Fruit fly (Drosophila melanogaster) whole organism, embryonic: ENCODE results near the gene Root.

Source experiments
- Adf1 ChIP-seq: fragments of 200-800 bp; sonication (Bioruptor generic); IDR thresholded peaks from 2 replicates; pipeline ENCODE4 v1.3.6; 2022; ENCODE audit warnings: missing biosample characterization, missing genetic modification characterization
- CG10147 ChIP-seq: fragments of 200-800 bp; sonication (Bioruptor generic); optimal IDR thresholded peaks from 2 replicates; lab custom pipeline; 2019; ENCODE audit warnings: missing biosample characterization, mild to moderate bottlenecking, missing genetic modification characterization, moderate library complexity
- CG1024 ChIP-seq: fragments of 200-800 bp; sonication (Bioruptor generic); IDR thresholded peaks from 2 replicates; pipeline ENCODE4 v1.3.6; 2022; ENCODE audit warnings: missing biosample characterization, missing genetic modification characterization
- CG11093 ChIP-seq: fragments of 200-800 bp; sonication (Bioruptor generic); IDR thresholded peaks from 3 replicates; pipeline ENCODE4 v1.3.6; 2022; ENCODE audit warnings: missing biosample characterization, missing genetic modification characterization
- CG11398 ChIP-seq: fragments of 200-800 bp; sonication (Bioruptor generic); optimal IDR thresholded peaks from 2 replicates; lab custom pipeline; 2016; ENCODE audit warnings: missing biosample characterization, missing genetic modification characterization
- CG13123 ChIP-seq: fragments of 200-800 bp; sonication (Bioruptor generic); optimal IDR thresholded peaks from 2 replicates; lab custom pipeline; 2016; ENCODE audit warnings: missing biosample characterization, missing genetic modification characterization
- CG13296 ChIP-seq: fragments of 200-800 bp; sonication (Bioruptor generic); optimal IDR thresholded peaks from 3 replicates; lab custom pipeline; 2018; ENCODE audit warnings: missing biosample characterization, mild to moderate bottlenecking, missing genetic modification characterization
- CG13894 ChIP-seq: fragments of 200-800 bp; sonication (Bioruptor generic); optimal IDR thresholded peaks from 3 replicates; lab custom pipeline; 2018; ENCODE audit warnings: missing biosample characterization, mild to moderate bottlenecking, missing genetic modification characterization, moderate library complexity
- CG15479 ChIP-seq: fragments of 200-800 bp; sonication (Bioruptor generic); optimal IDR thresholded peaks from 3 replicates; lab custom pipeline; 2019; ENCODE audit warnings: missing biosample characterization, mild to moderate bottlenecking, missing genetic modification characterization, moderate library complexity
- CG1647 ChIP-seq: fragments of 200-800 bp; sonication (Bioruptor generic); optimal IDR thresholded peaks from 3 replicates; lab custom pipeline; 2016; ENCODE audit warnings: missing biosample characterization, missing genetic modification characterization
- CG1792 ChIP-seq: fragments of 200-800 bp; sonication (Bioruptor generic); optimal IDR thresholded peaks from 2 replicates; lab custom pipeline; 2016; ENCODE audit warnings: missing biosample characterization, missing genetic modification characterization
- CG18011 ChIP-seq: fragments of 200-800 bp; sonication (Bioruptor generic); optimal IDR thresholded peaks from 2 replicates; lab custom pipeline; 2017; ENCODE audit warnings: missing biosample characterization, missing genetic modification characterization, mild to moderate bottlenecking, moderate library complexity, missing genotype
- CG31388 ChIP-seq: fragments of 200-800 bp; sonication (Bioruptor generic); optimal IDR thresholded peaks from 2 replicates; lab custom pipeline; 2016; ENCODE audit warnings: missing biosample characterization, missing genetic modification characterization
- CG32532 ChIP-seq: fragments of 200-800 bp; sonication (Bioruptor generic); IDR thresholded peaks from 2 replicates; pipeline ENCODE4 v1.3.6; 2022; ENCODE audit warnings: missing biosample characterization, missing genetic modification characterization
- CG33557 ChIP-seq: fragments of 200-800 bp; sonication (Bioruptor generic); optimal IDR thresholded peaks from 2 replicates; lab custom pipeline; 2019; ENCODE audit warnings: missing biosample characterization, mild to moderate bottlenecking, missing genetic modification characterization, moderate library complexity
- CG3838 ChIP-seq: fragments of 200-800 bp; sonication (Bioruptor generic); optimal IDR thresholded peaks from 3 replicates; lab custom pipeline; 2016; ENCODE audit warnings: missing biosample characterization, missing genetic modification characterization
- CG4328 ChIP-seq: fragments of 200-800 bp; sonication (Bioruptor generic); optimal IDR thresholded peaks from 3 replicates; lab custom pipeline; 2017; ENCODE audit warnings: missing biosample characterization, missing genetic modification reagents, missing genetic modification characterization
- CG4617 ChIP-seq: fragments of 200-800 bp; sonication (Bioruptor generic); optimal IDR thresholded peaks from 3 replicates; lab custom pipeline; 2016; ENCODE audit warnings: missing biosample characterization, missing genetic modification characterization, borderline replicate concordance
- CoRest ChIP-seq: fragments of 200-800 bp; sonication (Bioruptor generic); optimal IDR thresholded peaks from 3 replicates; lab custom pipeline; 2018; ENCODE audit warnings: missing biosample characterization, mild to moderate bottlenecking, missing genetic modification characterization, moderate library complexity
- Ets65A ChIP-seq: fragments of 200-800 bp; sonication (Bioruptor generic); peaks from one replicate; lab custom pipeline; 2016; ENCODE audit warnings: missing biosample characterization, missing genetic modification characterization
- H2.0 ChIP-seq: fragments of 200-800 bp; sonication (Bioruptor generic); IDR thresholded peaks from 2 replicates; pipeline ENCODE4 v1.3.6; 2022; ENCODE audit warnings: missing biosample characterization, missing genetic modification characterization
- HLH3B ChIP-seq: fragments of 200-800 bp; sonication (Bioruptor generic); IDR thresholded peaks from 2 replicates; pipeline ENCODE4 v1.3.6; 2022; ENCODE audit warnings: missing biosample characterization, missing genetic modification characterization
- HLH4C ChIP-seq: fragments of 200-800 bp; sonication (Bioruptor generic); IDR thresholded peaks from 3 replicates; pipeline ENCODE4 v1.3.6; 2022; ENCODE audit warnings: missing biosample characterization, missing genetic modification characterization; ENCODE audit not compliant: partially characterized antibody
- Hand ChIP-seq: fragments of 200-800 bp; sonication (Bioruptor generic); optimal IDR thresholded peaks from 2 replicates; lab custom pipeline; 2017; ENCODE audit warnings: mild to moderate bottlenecking, missing biosample characterization, missing genetic modification reagents, missing genetic modification characterization
- Hsf ChIP-seq: fragments of 200-800 bp; sonication (Bioruptor generic); optimal IDR thresholded peaks from 3 replicates; lab custom pipeline; 2016; ENCODE audit warnings: missing biosample characterization, missing genetic modification characterization
- Mad ChIP-seq: fragments of 200-800 bp; sonication (Bioruptor generic); optimal IDR thresholded peaks from 2 replicates; lab custom pipeline; 2016; ENCODE audit warnings: missing biosample characterization, missing genetic modification characterization
- Meics ChIP-seq: fragments of 200-800 bp; sonication (Bioruptor generic); optimal IDR thresholded peaks from 2 replicates; lab custom pipeline; 2017; ENCODE audit warnings: missing biosample characterization, mild to moderate bottlenecking, missing genetic modification characterization
- Side ChIP-seq: fragments of 200-800 bp; sonication (Bioruptor generic); optimal IDR thresholded peaks from 2 replicates; lab custom pipeline; 2016; ENCODE audit warnings: missing biosample characterization, missing genetic modification characterization
- Sry-β ChIP-seq: fragments of 200-800 bp; sonication (Bioruptor generic); optimal IDR thresholded peaks from 2 replicates; lab custom pipeline; 2018; ENCODE audit warnings: missing biosample characterization, mild to moderate bottlenecking, missing genetic modification characterization, moderate library complexity
- Stat92E ChIP-seq, 3 experiments: fragments of >200 bp in 2 of 3; fragments of 200-800 bp in 1 of 3; sonication (Bioruptor generic) in 1 of 3; optimal IDR thresholded peaks; 2 replicates each; lab custom pipeline; 2017 to 2019; ENCODE audit warnings: missing biosample characterization in 3 of 3, missing genetic modification characterization in 3 of 3, mild to moderate bottlenecking in 1 of 3, moderate library complexity in 1 of 3
- Usf ChIP-seq: fragments of 200-800 bp; sonication (Bioruptor generic); optimal IDR thresholded peaks from 2 replicates; lab custom pipeline; 2017; ENCODE audit warnings: missing genotype, missing biosample characterization, missing genetic modification characterization
- Xbp1 ChIP-seq: fragments of 200-800 bp; sonication (Bioruptor generic); optimal IDR thresholded peaks from 3 replicates; lab custom pipeline; 2016; ENCODE audit warnings: missing biosample characterization, mild to moderate bottlenecking, missing genetic modification characterization
- aop ChIP-seq: fragments of 200-800 bp; sonication (Bioruptor generic); IDR thresholded peaks from 2 replicates; pipeline ENCODE4 v1.3.6; 2022; ENCODE audit warnings: missing biosample characterization, missing genetic modification characterization
- az2 ChIP-seq: fragments of 200-800 bp; sonication (Bioruptor generic); optimal IDR thresholded peaks from 3 replicates; lab custom pipeline; 2016; ENCODE audit warnings: missing biosample characterization, missing genetic modification characterization
- bigmax ChIP-seq: fragments of 200-800 bp; sonication (Bioruptor generic); optimal IDR thresholded peaks from 2 replicates; lab custom pipeline; 2018; ENCODE audit warnings: missing biosample characterization, mild to moderate bottlenecking, missing genetic modification characterization
- cad ChIP-seq: fragments of >200 bp; optimal IDR thresholded peaks from 2 replicates; lab custom pipeline; 2017; ENCODE audit warnings: missing biosample characterization, missing genetic modification characterization
- eyg ChIP-seq: fragments of 200-800 bp; sonication (Bioruptor generic); optimal IDR thresholded peaks from 3 replicates; lab custom pipeline; 2016; ENCODE audit warnings: missing biosample characterization, missing genetic modification characterization
- gro ChIP-seq: fragments of 200-800 bp; sonication (Bioruptor generic); optimal IDR thresholded peaks from 2 replicates; lab custom pipeline; 2016; ENCODE audit warnings: missing biosample characterization, missing genetic modification characterization
- hbn ChIP-seq: fragments of 200-800 bp; sonication (Bioruptor generic); IDR thresholded peaks from 2 replicates; pipeline ENCODE4 v1.3.6; 2022; ENCODE audit warnings: missing biosample characterization, missing genetic modification characterization; ENCODE audit not compliant: partially characterized antibody
- ken ChIP-seq: fragments of 200-800 bp; sonication (Bioruptor generic); IDR thresholded peaks from 3 replicates; pipeline ENCODE4 v1.3.6; 2022; ENCODE audit warnings: missing biosample characterization, missing genetic modification characterization
- pb ChIP-seq: fragments of 200-800 bp; sonication (Bioruptor generic); optimal IDR thresholded peaks from 3 replicates; lab custom pipeline; 2016; ENCODE audit warnings: missing biosample characterization, missing genetic modification characterization
- pfk ChIP-seq: fragments of 200-800 bp; sonication (Bioruptor generic); optimal IDR thresholded peaks from 2 replicates; lab custom pipeline; 2018; ENCODE audit warnings: missing biosample characterization, mild to moderate bottlenecking, missing genetic modification characterization, moderate library complexity
- shn ChIP-seq: fragments of 200-800 bp; sonication (Bioruptor generic); optimal IDR thresholded peaks from 3 replicates; lab custom pipeline; 2016; ENCODE audit warnings: missing biosample characterization, missing genetic modification characterization
- slbo ChIP-seq: fragments of 200-800 bp; sonication (Bioruptor generic); IDR thresholded peaks from 2 replicates; pipeline ENCODE4 v1.3.6; 2022; ENCODE audit warnings: missing biosample characterization, missing genetic modification characterization
- sqz ChIP-seq: fragments of 200-800 bp; sonication (Bioruptor generic); optimal IDR thresholded peaks from 3 replicates; lab custom pipeline; 2018; ENCODE audit warnings: missing biosample characterization, mild to moderate bottlenecking, missing genetic modification characterization
- stwl ChIP-seq: fragments of 200-800 bp; sonication (Bioruptor generic); optimal IDR thresholded peaks from 3 replicates; lab custom pipeline; 2018; ENCODE audit warnings: missing biosample characterization, mild to moderate bottlenecking, missing genetic modification characterization, moderate library complexity
- tna ChIP-seq: fragments of 200-800 bp; sonication (Bioruptor generic); IDR thresholded peaks from 2 replicates; pipeline ENCODE4 v1.3.6; 2022; ENCODE audit warnings: missing biosample characterization, missing genetic modification characterization; ENCODE audit not compliant: partially characterized antibody
- unpg ChIP-seq: fragments of 200-800 bp; sonication (Bioruptor generic); optimal IDR thresholded peaks from 3 replicates; lab custom pipeline; 2018; ENCODE audit warnings: missing biosample characterization, mild to moderate bottlenecking, missing genetic modification characterization, moderate library complexity
- usp ChIP-seq: fragments of >200 bp; optimal IDR thresholded peaks from 2 replicates; lab custom pipeline; 2017; ENCODE audit warnings: missing biosample characterization, missing genetic modification characterization
- zen ChIP-seq: fragments of 200-800 bp; sonication (Bioruptor generic); optimal IDR thresholded peaks from 3 replicates; lab custom pipeline; 2018; ENCODE audit warnings: missing biosample characterization, mild to moderate bottlenecking, missing genetic modification characterization, moderate library complexity

Gene Root

dm6 chr3R:24161173-24161811 lies 48.2 kb downstream of the Root start, which contains the start of the genes Myo95E and TBC1d7 (continued):
- TF ChIP-seq CG13296 (GFP tag; lab: Kevin White, UChicago) (peak; percentile 81), az2 (GFP tag; lab: Kevin White, UChicago) (peak; percentile 87), Meics (GFP tag; lab: Kevin White, UChicago) (peak; percentile 88), unpg (GFP tag; lab: Kevin White, UChicago) (peak; percentile 89), ken (GFP tag; lab: Robert Waterston, UW) (peak; percentile 92), Side (GFP tag; lab: Kevin White, UChicago) (no peak), Mad (GFP tag; lab: Kevin White, UChicago) (peak; percentile 60), shn (GFP tag; lab: Kevin White, UChicago) (peak; percentile 15), Hand (GFP tag; lab: Kevin White, UChicago) (peak; percentile 60), aop (GFP tag; lab: Robert Waterston, UW) (peak; percentile 49; the same call in 1 of the 2 replicates), Ets65A (GFP tag; lab: Kevin White, UChicago) (peak; percentile 77), CG11398 (no peak), CG13123 (GFP tag; lab: Kevin White, UChicago) (peak; percentile 70), Usf (GFP tag; lab: Kevin White, UChicago) (peak; percentile 72), stwl (peak; percentile 56), Xbp1 (GFP tag; lab: Kevin White, UChicago) (peak; percentile 89), CG1024 (GFP tag; lab: Robert Waterston, UW) (peak; percentile 86), hbn (GFP tag; lab: Robert Waterston, UW) (peak; percentile 64), gro (GFP tag; lab: Kevin White, UChicago) (no peak), eyg (GFP tag; lab: Kevin White, UChicago) (no peak), pfk (GFP tag; lab: Kevin White, UChicago) (no peak), CG13894 (tag; lab: Kevin White, UChicago) (no peak), slbo (GFP tag; lab: Robert Waterston, UW) (peak; percentile 93), CG11093 (GFP tag; lab: Robert Waterston, UW) (peak; percentile 90), CG32532 (GFP tag; lab: Robert Waterston, UW) (peak; percentile 92), CG33557 (GFP tag; lab: Kevin White, UChicago) (peak; percentile 66), cad (GFP tag; lab: Kevin White, UChicago) (no peak), H2.0 (GFP tag; lab: Robert Waterston, UW) (peak; percentile 76), Sry-β (peak; percentile 64), CG4617 (GFP tag; lab: Kevin White, UChicago) (peak; percentile 76), CG3838 (GFP tag; lab: Kevin White, UChicago) (peak; percentile 28), tna (GFP tag; lab: Robert Waterston, UW) (no peak), CG10147 (peak; percentile 86), CG4328 (GFP tag; lab: Kevin White, UChicago) (peak; percentile 54), CG31388 (peak; percentile 50), Adf1 (GFP tag; lab: Robert Waterston, UW) (peak; percentile 65; the same call in 1 of the 2 replicates), CG18011 (GFP tag; lab: Kevin White, UChicago) (peak; percentile 55), Hsf (GFP tag; lab: Kevin White, UChicago) (peak; percentile 58), CG1792 (GFP tag; lab: Kevin White, UChicago) (no peak), bigmax (no peak), CG15479 (GFP tag; lab: Kevin White, UChicago) (no peak), Stat92E (GFP tag; optimal IDR thresholded peaks at IDR 0.05; lab: Kevin White, UChicago) (peak in 1 of 3 experiments; percentile 7), usp (GFP tag; lab: Kevin White, UChicago) (no peak), pb (GFP tag; lab: Kevin White, UChicago) (no peak), HLH3B (GFP tag; lab: Robert Waterston, UW) (peak; percentile 91), zen (tag; lab: Kevin White, UChicago) (peak; percentile 80), HLH4C (GFP tag; lab: Robert Waterston, UW) (peak; percentile 55; the same call in 1 of the 3 replicates), sqz (GFP tag; lab: Kevin White, UChicago) (no peak), CG1647 (GFP tag; lab: Kevin White, UChicago) (peak; percentile 53), CoRest (tag; lab: Kevin White, UChicago) (peak; percentile 93)
